Worm (Caenorhabditis elegans): Measurements from ENCODE around the gene npp-8.

The npp-8 gene

DNA sequence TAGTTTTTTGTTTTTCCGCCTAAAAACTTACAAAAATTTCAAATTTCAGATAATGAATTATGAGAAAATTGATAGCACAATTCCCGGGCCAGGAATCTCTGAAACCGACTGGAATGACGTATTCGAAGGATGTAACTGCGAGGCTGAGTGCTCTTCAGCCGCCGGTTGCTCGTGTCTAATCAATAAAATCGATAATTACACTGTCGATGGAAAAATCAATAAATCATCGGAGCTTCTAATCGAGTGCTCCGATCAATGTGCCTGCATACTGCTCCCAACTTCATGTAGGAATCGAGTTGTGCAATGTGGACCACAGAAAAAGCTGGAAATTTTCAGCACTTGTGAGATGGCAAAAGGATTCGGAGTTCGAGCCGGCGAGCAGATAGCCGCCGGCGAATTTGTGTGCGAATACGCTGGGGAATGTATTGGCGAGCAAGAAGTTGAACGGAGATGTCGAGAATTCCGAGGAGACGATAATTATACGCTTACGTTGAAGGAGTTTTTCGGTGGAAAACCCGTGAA is 7.4 kb upstream of the npp-8 start:
- TF ChIP-seq nhr-47 (tag; optimal IDR thresholded peaks at IDR 0.05) (no peak), lin-13 (GFP tag; optimal IDR thresholded peaks at IDR 0.05) (no peak), ces-1 (GFP tag; optimal IDR thresholded peaks at IDR 0.05) (no peak), hlh-4 (tag; optimal IDR thresholded peaks at IDR 0.05) (no peak), dpl-1 (GFP tag; optimal IDR thresholded peaks at IDR 0.05) (no peak), zag-1 (tag; optimal IDR thresholded peaks at IDR 0.05) (no peak), mef-2 (tag; optimal IDR thresholded peaks at IDR 0.05) (no peak)

DNA sequence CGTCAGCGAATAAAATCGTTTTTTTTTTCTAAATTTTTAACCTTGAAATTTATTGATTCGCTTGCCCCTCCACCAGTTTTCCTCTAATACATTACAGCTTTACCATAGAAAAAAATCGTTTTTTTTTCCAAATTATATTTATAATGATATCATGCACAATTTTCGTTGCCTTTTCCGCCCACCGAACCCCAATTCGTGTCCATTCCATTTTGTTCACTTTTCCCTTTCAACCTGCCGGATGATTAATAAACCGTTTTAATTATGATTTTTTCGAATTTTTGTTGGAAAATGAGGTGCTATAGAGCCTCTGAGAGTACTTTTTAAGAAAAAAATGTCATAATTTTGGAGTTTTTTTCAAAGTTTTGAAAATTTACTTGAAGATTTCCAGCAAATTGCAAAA is 5.7 kb upstream of the npp-8 start, which contains the start of gene set-23:
TSS of gene set-23 (plus strand) at position 301 of the 400 bp plus-strand sequence.
- TF ChIP-seq nhr-76 (tag; optimal IDR thresholded peaks at IDR 0.05) (no peak), ets-5 (GFP tag; IDR thresholded peaks at IDR 0.05) (no peak), dpl-1 (GFP tag; optimal IDR thresholded peaks at IDR 0.05) (no peak), fkh-4 (tag; optimal IDR thresholded peaks at IDR 0.05; ENCODE audit: borderline replicate concordance) (no peak), C34B4.2 (tag; optimal IDR thresholded peaks at IDR 0.05) (no peak), jun-1 (tag; optimal IDR thresholded peaks at IDR 0.05) (no peak), mef-2 (tag; optimal IDR thresholded peaks at IDR 0.05) (no peak), tbx-2 (tag; optimal IDR thresholded peaks at IDR 0.05) (no peak), pag-3 (tag; optimal IDR thresholded peaks at IDR 0.05; ENCODE audit: borderline replicate concordance, insufficient read depth) (no peak), lin-13 (GFP tag; optimal IDR thresholded peaks at IDR 0.05) (no peak), blmp-1 (tag; optimal IDR thresholded peaks at IDR 0.05) (no peak)

DNA sequence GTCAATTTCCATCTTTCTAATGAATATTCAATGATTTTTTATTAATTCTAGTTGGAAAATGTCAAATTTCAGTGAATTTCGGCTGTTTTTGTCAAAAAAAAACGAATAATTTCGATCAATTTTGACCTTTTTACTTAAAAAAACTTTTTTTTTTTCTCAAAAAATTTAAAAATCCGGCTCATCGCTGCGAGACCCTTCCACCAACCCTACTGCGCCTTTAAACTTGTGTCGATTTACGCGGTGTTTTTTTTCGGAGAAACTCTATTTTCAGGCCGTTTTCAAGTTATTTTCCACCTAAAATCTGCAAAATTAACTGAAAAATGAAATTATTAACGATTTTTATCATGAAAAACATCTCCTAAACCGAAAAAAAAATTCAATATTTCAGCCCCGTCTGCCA is 5.2 kb upstream of the npp-8 start:
- peak in 1 of 3 experiments; percentile 4 for TF ChIP-seq dpl-1 (GFP tag; optimal IDR thresholded peaks at IDR 0.05)
- TF ChIP-seq efl-1 (optimal IDR thresholded peaks at IDR 0.05), result peak in 1 of 2 experiments; percentile 54
- peak in 1 of 2 experiments; percentile 8 for TF ChIP-seq efl-1 (GFP tag; optimal IDR thresholded peaks at IDR 0.05 in 1 of 2)
- no peak for TF ChIP-seq nhr-84 (tag; optimal IDR thresholded peaks at IDR 0.05)
- no peak for TF ChIP-seq lin-15B (tag; optimal IDR thresholded peaks at IDR 0.05)

DNA sequence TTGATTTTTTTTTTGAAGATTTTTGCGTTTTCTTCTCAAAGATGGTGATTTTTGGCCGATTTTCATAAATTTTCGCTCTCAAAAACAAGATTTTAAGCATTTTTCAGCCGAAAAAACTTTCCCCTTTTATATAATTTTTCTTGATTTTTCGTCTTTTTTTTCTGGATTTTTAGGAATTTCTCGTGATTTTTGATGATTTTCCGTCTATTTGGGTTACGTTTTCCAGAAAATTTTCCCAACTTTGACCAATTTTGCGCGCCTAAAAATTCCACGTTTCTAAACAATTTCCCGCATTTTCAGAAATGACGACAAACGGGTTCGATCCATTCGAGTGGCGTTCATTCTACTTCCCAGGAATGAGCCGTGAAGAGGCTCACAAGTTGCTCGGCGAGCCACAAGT is 1.4 kb upstream of the npp-8 start, which contains the start of gene ced-2:
TSS of gene ced-2 (plus strand) at position 301 of the 400 bp plus-strand sequence.
- TF ChIP-seq tlp-1 (tag; optimal IDR thresholded peaks at IDR 0.05) (no peak), nhr-77 (tag; optimal IDR thresholded peaks at IDR 0.05) (no peak), C04F5.9 (tag; optimal IDR thresholded peaks at IDR 0.05) (no peak), nhr-28 (tag; optimal IDR thresholded peaks at IDR 0.05) (no peak), efl-3 (GFP tag; optimal IDR thresholded peaks at IDR 0.05) (no peak), lin-14 (GFP tag; optimal IDR thresholded peaks at IDR 0.05) (no peak), ceh-82 (tag; optimal IDR thresholded peaks at IDR 0.05) (no peak), lin-13 (GFP tag; optimal IDR thresholded peaks at IDR 0.05) (no peak), isw-1 (GFP tag; IDR thresholded peaks at IDR 0.05) (no peak), fkh-8 (tag; optimal IDR thresholded peaks at IDR 0.05) (no peak), dsc-1 (tag; optimal IDR thresholded peaks at IDR 0.05) (no peak), sup-37 (GFP tag; optimal IDR thresholded peaks at IDR 0.05) (no peak), tbx-2 (tag; optimal IDR thresholded peaks at IDR 0.05) (no peak), skn-1 (tag; optimal IDR thresholded peaks at IDR 0.05) (no peak), nhr-12 (tag; optimal IDR thresholded peaks at IDR 0.05) (no peak), fkh-4 (tag; optimal IDR thresholded peaks at IDR 0.05; ENCODE audit: borderline replicate concordance) (no peak), lir-3 (tag; optimal IDR thresholded peaks at IDR 0.05; ENCODE audit: poor library complexity) (no peak)

DNA sequence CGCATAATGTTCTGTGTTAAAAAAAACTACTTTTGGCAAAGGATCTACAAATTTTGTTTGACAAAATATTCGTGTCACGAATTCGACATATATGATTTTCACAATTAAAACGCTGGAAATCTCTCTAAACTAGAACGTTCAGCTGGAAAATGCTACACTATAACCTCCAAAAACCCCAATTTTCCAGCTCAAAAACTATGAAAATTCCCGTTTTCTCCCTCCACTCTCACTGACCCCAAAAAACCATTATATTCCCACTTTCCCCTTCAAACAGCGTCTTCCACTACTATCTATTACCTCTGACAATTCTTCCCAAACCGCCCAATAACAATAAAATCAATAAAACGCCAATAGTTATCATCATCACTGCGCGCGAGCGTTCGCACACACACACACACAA is 18.9 kb downstream of the npp-8 start, which contains the start of gene Y41D4B.14:
TSS of gene Y41D4B.14 (plus strand) at position 301 of the 400 bp plus-strand sequence.
- peak; percentile 60 for TF ChIP-seq blmp-1 (tag; optimal IDR thresholded peaks at IDR 0.05)
- no peak for TF ChIP-seq swsn-7 (tag; optimal IDR thresholded peaks at IDR 0.05)
